Fruit fly (Drosophila melanogaster) whole organism, embryonic: ENCODE measurements around the gene D.

Experiments used
- Adf1 ChIP-seq: fragments of 200-800 bp; sonication (Bioruptor generic); IDR thresholded peaks from 2 replicates; pipeline ENCODE4 v1.3.6; 2022; ENCODE audit warnings: missing biosample characterization, missing genetic modification characterization
- Antp ChIP-seq: fragments of 200-800 bp; sonication (Bioruptor generic); optimal IDR thresholded peaks from 3 replicates; lab custom pipeline; 2016; ENCODE audit warnings: missing biosample characterization, missing genetic modification characterization
- CG10147 ChIP-seq: fragments of 200-800 bp; sonication (Bioruptor generic); optimal IDR thresholded peaks from 2 replicates; lab custom pipeline; 2019; ENCODE audit warnings: missing biosample characterization, mild to moderate bottlenecking, missing genetic modification characterization, moderate library complexity
- CG11456 ChIP-seq: fragments of 200-800 bp; sonication (Bioruptor generic); IDR thresholded peaks from 3 replicates; pipeline ENCODE4 v1.3.6; 2022; ENCODE audit warnings: missing biosample characterization, missing genetic modification characterization
- CG12219 ChIP-seq: fragments of 200-800 bp; sonication (Bioruptor generic); optimal IDR thresholded peaks from 3 replicates; lab custom pipeline; 2018; ENCODE audit warnings: missing biosample characterization, mild to moderate bottlenecking, missing genetic modification characterization
- CG12769 ChIP-seq: fragments of 200-800 bp; sonication (Bioruptor generic); optimal IDR thresholded peaks from 2 replicates; lab custom pipeline; 2019; ENCODE audit warnings: missing biosample characterization, mild to moderate bottlenecking, missing genetic modification characterization, moderate library complexity
- CG13624 ChIP-seq: fragments of 200-800 bp; sonication (Bioruptor generic); optimal IDR thresholded peaks from 2 replicates; lab custom pipeline; 2016; ENCODE audit warnings: missing biosample characterization, missing genetic modification characterization
- CG16813 ChIP-seq: fragments of 200-800 bp; sonication (Bioruptor generic); IDR thresholded peaks from 3 replicates; pipeline ENCODE4 v1.3.6; 2022; ENCODE audit warnings: missing biosample characterization, missing genetic modification characterization; ENCODE audit not compliant: partially characterized antibody
- CG16863 ChIP-seq: fragments of 200-800 bp; sonication (Bioruptor generic); optimal IDR thresholded peaks from 3 replicates; lab custom pipeline; 2016; ENCODE audit warnings: missing biosample characterization, missing genetic modification characterization
- CG17186 ChIP-seq: fragments of 200-800 bp; sonication (Bioruptor generic); optimal IDR thresholded peaks from 3 replicates; lab custom pipeline; 2017; ENCODE audit warnings: missing biosample characterization, missing genetic modification reagents, missing genetic modification characterization
- CG17612 ChIP-seq: fragments of 200-800 bp; sonication (Bioruptor generic); IDR thresholded peaks from 2 replicates; pipeline ENCODE4 v1.3.6; 2022; ENCODE audit warnings: missing biosample characterization, missing genetic modification characterization
- CG17829 ChIP-seq: fragments of 200-800 bp; optimal IDR thresholded peaks from 2 replicates; lab custom pipeline; 2019; ENCODE audit warnings: missing biosample characterization, mild to moderate bottlenecking, missing genetic modification characterization, moderate library complexity
- CG18476 ChIP-seq: fragments of 200-800 bp; sonication (Bioruptor generic); optimal IDR thresholded peaks from 2 replicates; lab custom pipeline; 2016; ENCODE audit warnings: missing biosample characterization, mild to moderate bottlenecking, missing genetic modification characterization
- CG2199 ChIP-seq: fragments of 200-800 bp; sonication (Bioruptor generic); IDR thresholded peaks from 3 replicates; pipeline ENCODE4 v1.3.6; 2022; ENCODE audit warnings: missing biosample characterization, missing genetic modification characterization
- CG3281 ChIP-seq: fragments of 200-800 bp; sonication (Bioruptor generic); optimal IDR thresholded peaks from 3 replicates; lab custom pipeline; 2017; ENCODE audit warnings: missing biosample characterization, mild to moderate bottlenecking, missing genetic modification characterization
- CG6175 ChIP-seq: fragments of 200-800 bp; sonication (Bioruptor generic); IDR thresholded peaks from 3 replicates; pipeline ENCODE4 v1.3.6; 2022; ENCODE audit warnings: missing biosample characterization, missing genetic modification characterization
- CG6683 ChIP-seq: fragments of 200-800 bp; sonication (Bioruptor generic); optimal IDR thresholded peaks from 2 replicates; lab custom pipeline; 2017; ENCODE audit warnings: missing biosample characterization, mild to moderate bottlenecking, missing genetic modification characterization, missing genetic modification reagents
- CG7786 ChIP-seq: fragments of 200-800 bp; sonication (Bioruptor generic); optimal IDR thresholded peaks from 2 replicates; lab custom pipeline; 2016; ENCODE audit warnings: missing biosample characterization, missing genetic modification characterization
- CG8290 ChIP-seq, 3 experiments: fragments of 200-800 bp; sonication (Bioruptor generic); optimal IDR thresholded peaks; 2 replicates each; lab custom pipeline; 2016 to 2019; ENCODE audit warnings: missing biosample characterization in 3 of 3, missing genetic modification characterization in 3 of 3, mild to moderate bottlenecking in 2 of 3, moderate library complexity in 1 of 3
- CG8765 ChIP-seq: fragments of 200-800 bp; sonication (Bioruptor generic); IDR thresholded peaks from 2 replicates; pipeline ENCODE4 v1.3.6; 2022; ENCODE audit warnings: missing biosample characterization, missing genetic modification characterization
- D ChIP-seq, 2 experiments: fragments of 200-800 bp in 1 of 2; fragments of >200 bp in 1 of 2; sonication (Bioruptor generic) in 1 of 2; optimal IDR thresholded peaks; 2 replicates in 1 of 2; 3 replicates in 1 of 2; lab custom pipeline; 2017; ENCODE audit warnings: mild to moderate bottlenecking in 1 of 2, missing biosample characterization in 1 of 2, missing genetic modification characterization in 1 of 2, missing genetic modification reagents in 1 of 2
- Dfd ChIP-seq, 2 experiments: fragments of >200 bp; optimal IDR thresholded peaks; 2 replicates each; lab custom pipeline; 2017; ENCODE audit warnings: missing biosample characterization in 2 of 2, missing genetic modification characterization in 2 of 2
- Doc3 ChIP-seq: fragments of 200-800 bp; sonication (Bioruptor generic); IDR thresholded peaks from 3 replicates; pipeline ENCODE4 v1.3.6; 2022; ENCODE audit warnings: missing biosample characterization, missing genetic modification characterization; ENCODE audit not compliant: partially characterized antibody
- Dref ChIP-seq: fragments of 200-800 bp; sonication (Bioruptor generic); IDR thresholded peaks from 2 replicates; pipeline ENCODE4 v1.3.6; 2022; ENCODE audit warnings: missing biosample characterization, missing genetic modification characterization
- E2f2 ChIP-seq: fragments of 200-800 bp; sonication (Bioruptor generic); IDR thresholded peaks from 2 replicates; pipeline ENCODE4 v1.3.6; 2022; ENCODE audit warnings: missing biosample characterization, missing genetic modification characterization
- Elba2 ChIP-seq: fragments of 200-800 bp; sonication (Bioruptor generic); optimal IDR thresholded peaks from 3 replicates; lab custom pipeline; 2016; ENCODE audit warnings: missing biosample characterization, missing genetic modification characterization
- Lhr ChIP-seq: fragments of 200-800 bp; sonication (Bioruptor generic); optimal IDR thresholded peaks from 3 replicates; lab custom pipeline; 2017; ENCODE audit warnings: mild to moderate bottlenecking, missing biosample characterization, missing genetic modification reagents, missing genetic modification characterization
- Med ChIP-seq: fragments of 200-800 bp; sonication (Bioruptor generic); peaks from one replicate; lab custom pipeline; 2016; ENCODE audit warnings: missing biosample characterization, missing genetic modification characterization, mild to moderate bottlenecking, inconsistent platforms, moderate library complexity
- Myb ChIP-seq: fragments of 200-800 bp; sonication (Bioruptor generic); optimal IDR thresholded peaks from 2 replicates; lab custom pipeline; 2016; ENCODE audit warnings: missing biosample characterization, missing genetic modification characterization
- Sry-δ ChIP-seq: fragments of 200-800 bp; sonication (Bioruptor generic); optimal IDR thresholded peaks from 2 replicates; lab custom pipeline; 2016; ENCODE audit warnings: missing biosample characterization, missing genetic modification characterization
- Ssrp ChIP-seq: fragments of 200-800 bp; sonication (Bioruptor generic); optimal IDR thresholded peaks from 2 replicates; lab custom pipeline; 2018; ENCODE audit warnings: missing biosample characterization, mild to moderate bottlenecking, missing genetic modification characterization, moderate library complexity
- abd-A ChIP-seq: fragments of 200-800 bp; sonication (Bioruptor generic); optimal IDR thresholded peaks from 3 replicates; lab custom pipeline; 2019; ENCODE audit warnings: missing biosample characterization, mild to moderate bottlenecking, missing genetic modification characterization, moderate library complexity
- amos ChIP-seq: fragments of 200-800 bp; sonication (Bioruptor generic); IDR thresholded peaks from 2 replicates; pipeline ENCODE4 v1.3.6; 2022; ENCODE audit warnings: missing biosample characterization, missing genetic modification characterization; ENCODE audit not compliant: partially characterized antibody
- aop ChIP-seq: fragments of 200-800 bp; sonication (Bioruptor generic); IDR thresholded peaks from 2 replicates; pipeline ENCODE4 v1.3.6; 2022; ENCODE audit warnings: missing biosample characterization, missing genetic modification characterization
- chm ChIP-seq: fragments of 200-800 bp; sonication (Bioruptor generic); IDR thresholded peaks from 2 replicates; pipeline ENCODE4 v1.3.6; 2022; ENCODE audit warnings: missing biosample characterization, missing genetic modification characterization
- danr ChIP-seq: fragments of 200-800 bp; sonication (Bioruptor generic); IDR thresholded peaks from 2 replicates; pipeline ENCODE4 v1.3.6; 2022; ENCODE audit warnings: missing biosample characterization, missing genetic modification characterization
- dmrt99B ChIP-seq: fragments of 200-800 bp; sonication (Bioruptor generic); optimal IDR thresholded peaks from 2 replicates; lab custom pipeline; 2018; ENCODE audit warnings: missing biosample characterization, mild to moderate bottlenecking, missing genetic modification characterization, moderate library complexity
- dysf ChIP-seq: fragments of 200-800 bp; sonication (Bioruptor generic); IDR thresholded peaks from 3 replicates; pipeline ENCODE4 v1.3.6; 2022; ENCODE audit warnings: missing biosample characterization, missing genetic modification characterization
- eve ChIP-seq, 2 experiments: fragments of >200 bp; optimal IDR thresholded peaks; 2 replicates each; lab custom pipeline; 2017; ENCODE audit warnings: missing biosample characterization in 2 of 2, missing genetic modification characterization in 2 of 2
- ewg ChIP-seq: fragments of 200-800 bp; sonication (Bioruptor generic); optimal IDR thresholded peaks from 3 replicates; lab custom pipeline; 2017; ENCODE audit warnings: mild to moderate bottlenecking, missing biosample characterization, missing genetic modification reagents, missing genetic modification characterization
- gce ChIP-seq: fragments of 200-800 bp; sonication (Bioruptor generic); IDR thresholded peaks from 3 replicates; pipeline ENCODE4 v1.3.6; 2022; ENCODE audit warnings: missing biosample characterization, missing genetic modification characterization
- ken ChIP-seq: fragments of 200-800 bp; sonication (Bioruptor generic); IDR thresholded peaks from 3 replicates; pipeline ENCODE4 v1.3.6; 2022; ENCODE audit warnings: missing biosample characterization, missing genetic modification characterization
- lmd ChIP-seq: fragments of 200-800 bp; sonication (Bioruptor generic); IDR thresholded peaks from 2 replicates; pipeline ENCODE4 v1.3.6; 2022; ENCODE audit warnings: missing biosample characterization, missing genetic modification characterization
- maf-S ChIP-seq: fragments of 200-800 bp; sonication (Bioruptor generic); optimal IDR thresholded peaks from 2 replicates; lab custom pipeline; 2016; ENCODE audit warnings: missing biosample characterization, missing genetic modification characterization
- nerfin-2 ChIP-seq: fragments of 200-800 bp; sonication (Bioruptor generic); IDR thresholded peaks from 2 replicates; pipeline ENCODE4 v1.3.6; 2022; ENCODE audit warnings: missing biosample characterization, missing genetic modification characterization; ENCODE audit not compliant: partially characterized antibody
- p53 ChIP-seq: fragments of 200-800 bp; sonication (Bioruptor generic); optimal IDR thresholded peaks from 2 replicates; lab custom pipeline; 2016; ENCODE audit warnings: missing biosample characterization, missing genetic modification characterization
- pb ChIP-seq: fragments of 200-800 bp; sonication (Bioruptor generic); optimal IDR thresholded peaks from 3 replicates; lab custom pipeline; 2016; ENCODE audit warnings: missing biosample characterization, missing genetic modification characterization
- pita ChIP-seq: fragments of 200-800 bp; sonication (Bioruptor generic); optimal IDR thresholded peaks from 2 replicates; lab custom pipeline; 2017; ENCODE audit warnings: missing biosample characterization, mild to moderate bottlenecking, missing genetic modification characterization
- sens ChIP-seq: fragments of 200-800 bp; sonication (Bioruptor generic); peaks from one replicate; lab custom pipeline; 2016; ENCODE audit warnings: missing biosample characterization, missing genetic modification characterization
- vnd ChIP-seq: fragments of 200-800 bp; sonication (Bioruptor generic); IDR thresholded peaks from 3 replicates; pipeline ENCODE4 v1.3.6; 2022; ENCODE audit warnings: missing biosample characterization, missing genetic modification characterization; ENCODE audit not compliant: partially characterized antibody
- zfh1 ChIP-seq: fragments of 200-800 bp; sonication (Bioruptor generic); IDR thresholded peaks from 3 replicates; pipeline ENCODE4 v1.3.6; 2022; ENCODE audit warnings: missing biosample characterization, missing genetic modification characterization

The D gene

dm6 chr3L:14200966-14201365 lies 22.5 kb upstream of the D start (continued):
- TF ChIP-seq chm (GFP tag; lab: Robert Waterston, UW) (peak; percentile 80), CG6683 (no peak), Adf1 (no peak), CG6175 (GFP tag; lab: Robert Waterston, UW) (no peak), sens (GFP tag; lab: Kevin White, UChicago) (no peak), maf-S (no peak), dmrt99B (tag; lab: Kevin White, UChicago) (no peak), Myb (GFP tag; lab: Kevin White, UChicago) (no peak), pb (GFP tag; lab: Kevin White, UChicago) (no peak), CG8765 (no peak), nerfin-2 (GFP tag; lab: Robert Waterston, UW) (no peak), lmd (GFP tag; lab: Robert Waterston, UW) (no peak), E2f2 (GFP tag; lab: Robert Waterston, UW) (no peak), pita (GFP tag; lab: Kevin White, UChicago) (no peak), amos (GFP tag; lab: Robert Waterston, UW) (peak; percentile 39; the same call in 1 of the 2 replicates), CG10147 (GFP tag; lab: Kevin White, UChicago) (no peak), Doc3 (no peak), gce (GFP tag; lab: Robert Waterston, UW) (0 out of 3 replicates have a peak, but pooled peaks have one; percentile 12), CG17612 (GFP tag; lab: Robert Waterston, UW) (no peak), CG11456 (no peak), Sry-δ (GFP tag; lab: Kevin White, UChicago) (no peak), Dref (no peak), D (optimal IDR thresholded peaks at IDR 0.05; lab: Kevin White, UChicago) (peak; percentile 1), D (GFP tag; optimal IDR thresholded peaks at IDR 0.05; lab: Kevin White, UChicago) (no peak), CG12219 (peak; percentile 7), Med (GFP tag; lab: Kevin White, UChicago) (peak; percentile 54), Elba2 (GFP tag; lab: Kevin White, UChicago) (no peak), CG8290 (GFP tag; optimal IDR thresholded peaks at IDR 0.05; lab: Kevin White, UChicago) (no peak), CG8290 (tag; optimal IDR thresholded peaks at IDR 0.05; lab: Kevin White, UChicago) (peak in 1 of 2 experiments; percentile 35), p53 (no peak), CG17829 (tag; lab: Kevin White, UChicago) (no peak), dysf (no peak), abd-A (peak; percentile 77), CG3281 (GFP tag; lab: Kevin White, UChicago) (no peak), CG18476 (GFP tag; lab: Kevin White, UChicago) (no peak), CG16813 (GFP tag; lab: Robert Waterston, UW) (no peak), aop (no peak; the same call in 1 of the 2 replicates), vnd (no peak), CG12769 (tag; lab: Kevin White, UChicago) (peak; percentile 44), eve (GFP tag; optimal IDR thresholded peaks at IDR 0.05; lab: Kevin White, UChicago) (no peak), CG17186 (GFP tag; lab: Kevin White, UChicago) (no peak), danr (GFP tag; lab: Robert Waterston, UW) (no peak), zfh1 (GFP tag; lab: Robert Waterston, UW) (no peak), Dfd (GFP tag; optimal IDR thresholded peaks at IDR 0.05; lab: Kevin White, UChicago) (no peak), Ssrp (tag; lab: Kevin White, UChicago) (no peak), Lhr (GFP tag; lab: Kevin White, UChicago) (no peak), CG13624 (GFP tag; lab: Kevin White, UChicago) (peak; percentile 19), Antp (no peak), ewg (GFP tag; lab: Kevin White, UChicago) (no peak), CG16863 (GFP tag; lab: Kevin White, UChicago) (no peak), CG7786 (GFP tag; lab: Kevin White, UChicago) (no peak), ken (no peak), CG2199 (GFP tag; lab: Robert Waterston, UW) (peak; percentile 93)
